Fruit fly (Drosophila melanogaster): Measurements from ENCODE around the gene CG16736.

The CG16736 gene

DNA sequence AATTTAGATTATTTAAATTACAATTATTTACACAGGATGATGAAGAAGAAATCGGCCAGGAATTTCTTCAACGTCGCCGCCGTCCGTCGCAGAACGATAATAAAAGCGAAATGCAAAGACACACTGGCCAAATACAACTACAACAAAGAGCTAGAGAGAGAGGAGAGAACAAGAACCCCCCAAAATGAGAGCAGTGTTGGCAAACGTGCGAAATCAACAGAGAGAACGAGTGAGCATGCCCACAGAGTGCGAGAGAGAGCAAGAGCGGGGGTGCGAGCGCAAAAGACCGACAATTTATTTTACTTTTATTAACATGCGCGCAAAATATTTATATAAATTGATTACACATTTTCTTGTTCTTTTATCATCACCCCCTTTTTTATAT is 20.6 kb downstream of the CG16736 start (continued):
- TF ChIP-seq CG3032 (tag; optimal IDR thresholded peaks at IDR 0.05) (no peak), Ets96B (tag; optimal IDR thresholded peaks at IDR 0.05) (no peak), Lpt (GFP tag; optimal IDR thresholded peaks at IDR 0.05) (peak; percentile 34), CG6163 (GFP tag; IDR thresholded peaks at IDR 0.05) (peak; percentile 81), CG3919 (GFP tag; optimal IDR thresholded peaks at IDR 0.05) (peak; percentile 60)

- TF ChIP-seq Eip78C (GFP tag) (peak; percentile 29), CG3032 (tag; optimal IDR thresholded peaks at IDR 0.05) (peak; percentile 0), Hr4 (GFP tag; optimal IDR thresholded peaks at IDR 0.05) (no peak), CG9139 (GFP tag; optimal IDR thresholded peaks at IDR 0.05) (peak; percentile 11), CG15336 (GFP tag; IDR thresholded peaks at IDR 0.05) (0 out of 2 replicates have a peak, but pooled peaks have one; percentile 17), CG6808 (GFP tag; optimal IDR thresholded peaks at IDR 0.05) (no peak), ss (GFP tag; optimal IDR thresholded peaks at IDR 0.05) (peak; percentile 23 to 29), svp (GFP tag) (peak; percentile 53), CG3919 (GFP tag; optimal IDR thresholded peaks at IDR 0.05) (peak; percentile 4), CG31627 (GFP tag; optimal IDR thresholded peaks at IDR 0.05) (no peak), CG6163 (GFP tag; IDR thresholded peaks at IDR 0.05) (peak; percentile 81)
Measured at dm6 chr3R:9236070-9236492, 21.4 kb downstream of the CG16736 start.

DNA sequence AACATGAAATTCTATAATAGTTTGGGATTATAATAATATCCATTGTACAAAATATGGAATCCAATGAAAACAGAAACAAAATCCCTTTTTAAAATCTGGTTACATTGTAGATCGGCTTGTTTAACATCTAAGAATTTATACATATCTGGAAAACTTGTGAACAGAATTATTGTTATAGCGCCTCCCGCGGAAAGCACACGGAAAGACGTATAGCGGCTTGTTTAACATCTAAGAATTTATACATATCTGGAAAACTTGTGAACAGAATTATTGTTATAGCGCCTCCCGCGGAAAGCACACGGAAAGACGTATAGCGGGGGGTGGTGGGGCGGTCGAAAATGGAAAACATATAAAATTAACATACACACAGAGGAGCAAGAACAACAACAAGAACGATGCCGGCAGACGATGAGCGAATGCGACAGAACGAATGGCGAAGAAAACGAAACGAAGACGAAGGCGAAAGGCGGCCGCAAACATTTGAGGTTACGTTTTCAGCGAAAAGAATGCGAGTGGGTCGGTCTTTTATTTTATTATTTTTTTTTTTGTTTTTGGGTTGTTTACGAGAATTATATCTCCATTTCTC is 22.0 kb downstream of the CG16736 start:
- TF ChIP-seq Eip78C (GFP tag) (peak; percentile 34), CG6163 (GFP tag; IDR thresholded peaks at IDR 0.05) (peak; percentile 28; the same call in 1 of the 3 replicates), svp (GFP tag) (peak; percentile 70)

DNA sequence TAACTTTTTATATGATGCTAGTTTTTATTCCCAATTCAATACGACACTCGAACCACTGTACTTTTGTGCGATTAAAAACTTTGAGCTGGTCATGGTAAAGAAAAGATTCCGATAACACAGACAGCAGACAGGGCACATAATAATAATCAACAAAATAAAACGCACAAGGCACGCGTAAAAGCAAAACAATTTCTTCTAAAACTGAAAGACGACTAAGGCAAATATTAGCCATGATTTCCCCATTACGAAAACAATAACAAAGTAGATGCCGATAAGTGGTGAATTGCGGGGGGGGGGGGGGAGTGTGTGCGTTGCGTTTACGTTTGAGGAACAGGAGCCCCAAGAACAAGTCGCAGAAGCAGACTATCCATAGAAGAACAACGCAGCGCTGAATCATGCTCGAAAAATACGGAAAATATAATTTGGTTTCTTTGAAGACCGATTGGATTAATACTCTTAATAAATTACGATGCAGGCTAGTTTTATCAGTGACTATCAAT is 22.7 kb downstream of the CG16736 start:
- TF ChIP-seq CG8632 (GFP tag; optimal IDR thresholded peaks at IDR 0.05) (no peak), CG11762 (GFP tag; optimal IDR thresholded peaks at IDR 0.05; ENCODE audit: insufficient read depth) (no peak), Blimp-1 (GFP tag; optimal IDR thresholded peaks at IDR 0.05) (no peak), spab (GFP tag; optimal IDR thresholded peaks at IDR 0.05) (no peak), OdsH (GFP tag; optimal IDR thresholded peaks at IDR 0.05) (no peak), Hr39 (GFP tag; optimal IDR thresholded peaks at IDR 0.05) (no peak), pdm3 (GFP tag; optimal IDR thresholded peaks at IDR 0.05) (no peak), achi (GFP tag; optimal IDR thresholded peaks at IDR 0.05) (no peak), Eip75B (GFP tag; optimal IDR thresholded peaks at IDR 0.05) (no peak), CG16779 (tag; optimal IDR thresholded peaks at IDR 0.05) (no peak), CG9139 (GFP tag; optimal IDR thresholded peaks at IDR 0.05) (no peak), eg (GFP tag; IDR thresholded peaks at IDR 0.05) (no peak), esn (GFP tag; optimal IDR thresholded peaks at IDR 0.05) (no peak), svp (GFP tag) (peak; percentile 57), fkh (GFP tag; optimal IDR thresholded peaks at IDR 0.05) (peak; percentile 60), Eip78C (GFP tag) (peak; percentile 5), CG11294 (GFP tag; IDR thresholded peaks at IDR 0.05) (no peak), dac (GFP tag; optimal IDR thresholded peaks at IDR 0.05) (no peak), dsx (GFP tag; optimal IDR thresholded peaks at IDR 0.05; ENCODE audit: poor library complexity, severe bottlenecking) (peak; percentile 22), CG7368 (GFP tag; optimal IDR thresholded peaks at IDR 0.05) (no peak), Ets96B (tag; optimal IDR thresholded peaks at IDR 0.05) (no peak), Gug (GFP tag; IDR thresholded peaks at IDR 0.05) (no peak), CG8119 (GFP tag; IDR thresholded peaks at IDR 0.05) (0 out of 3 replicates have a peak, but pooled peaks have one; percentile 22), Met (GFP tag; optimal IDR thresholded peaks at IDR 0.05) (no peak), CG6792 (GFP tag; optimal IDR thresholded peaks at IDR 0.05) (no peak), CG15336 (GFP tag; IDR thresholded peaks at IDR 0.05) (no peak), lz (GFP tag; optimal IDR thresholded peaks at IDR 0.05) (no peak), CG1621 (tag; optimal IDR thresholded peaks at IDR 0.05) (no peak), CG6163 (GFP tag; IDR thresholded peaks at IDR 0.05) (peak; percentile 38; the same call in 1 of the 3 replicates), CG3032 (tag; optimal IDR thresholded peaks at IDR 0.05) (no peak), CG34406 (GFP tag; optimal IDR thresholded peaks at IDR 0.05) (no peak), Hr38 (GFP tag; optimal IDR thresholded peaks at IDR 0.05) (no peak), CG6854 (GFP tag; optimal IDR thresholded peaks at IDR 0.05) (no peak), CG4318 (GFP tag; optimal IDR thresholded peaks at IDR 0.05) (no peak), Sox15 (GFP tag; optimal IDR thresholded peaks at IDR 0.05) (no peak), topi (GFP tag; optimal IDR thresholded peaks at IDR 0.05) (no peak)
